Fruit fly (Drosophila melanogaster) whole organism, embryonic: ENCODE measurements around the gene lili.

Source experiments
- CG10209 ChIP-seq: fragments of 200-800 bp; sonication (Bioruptor generic); optimal IDR thresholded peaks from 3 replicates; lab custom pipeline; 2017; ENCODE audit warnings: missing biosample characterization, mild to moderate bottlenecking, missing genetic modification characterization, missing genetic modification reagents
- CG11695 ChIP-seq: fragments of 200-800 bp; sonication (Bioruptor generic); IDR thresholded peaks from 3 replicates; pipeline ENCODE4 v1.3.6; 2022; ENCODE audit warnings: missing biosample characterization, missing genetic modification characterization
- CG12391 ChIP-seq: fragments of 200-800 bp; sonication (Bioruptor generic); optimal IDR thresholded peaks from 3 replicates; lab custom pipeline; 2018; ENCODE audit warnings: missing biosample characterization, mild to moderate bottlenecking, missing genetic modification characterization, moderate library complexity
- CG13424 ChIP-seq: fragments of 200-800 bp; sonication (Bioruptor generic); optimal IDR thresholded peaks from 2 replicates; lab custom pipeline; 2019; ENCODE audit warnings: missing biosample characterization, mild to moderate bottlenecking, missing genetic modification characterization, moderate library complexity
- CG13775 ChIP-seq: fragments of 200-800 bp; sonication (Bioruptor generic); optimal IDR thresholded peaks from 3 replicates; lab custom pipeline; 2017; ENCODE audit warnings: missing biosample characterization, mild to moderate bottlenecking, missing genetic modification characterization
- CG1529 ChIP-seq: fragments of 200-800 bp; sonication (Bioruptor generic); optimal IDR thresholded peaks from 3 replicates; lab custom pipeline; 2018; ENCODE audit warnings: missing biosample characterization, missing genetic modification characterization
- CG15479 ChIP-seq: fragments of 200-800 bp; sonication (Bioruptor generic); optimal IDR thresholded peaks from 3 replicates; lab custom pipeline; 2019; ENCODE audit warnings: missing biosample characterization, mild to moderate bottlenecking, missing genetic modification characterization, moderate library complexity
- CG16779 ChIP-seq: fragments of 200-800 bp; sonication (Bioruptor generic); IDR thresholded peaks from 2 replicates; pipeline ENCODE4 v1.3.6; 2022; ENCODE audit warnings: missing biosample characterization, missing genetic modification characterization
- CG17912 ChIP-seq: fragments of 200-800 bp; sonication (Bioruptor generic); optimal IDR thresholded peaks from 2 replicates; lab custom pipeline; 2018; ENCODE audit warnings: missing biosample characterization, mild to moderate bottlenecking, missing genetic modification characterization
- CG2678 ChIP-seq: fragments of 200-800 bp; sonication (Bioruptor generic); optimal IDR thresholded peaks from 3 replicates; lab custom pipeline; 2019; ENCODE audit warnings: missing biosample characterization, mild to moderate bottlenecking, missing genetic modification characterization, moderate library complexity
- CG33557 ChIP-seq: fragments of 200-800 bp; sonication (Bioruptor generic); optimal IDR thresholded peaks from 2 replicates; lab custom pipeline; 2019; ENCODE audit warnings: missing biosample characterization, mild to moderate bottlenecking, missing genetic modification characterization, moderate library complexity
- CG6683 ChIP-seq: fragments of 200-800 bp; sonication (Bioruptor generic); optimal IDR thresholded peaks from 2 replicates; lab custom pipeline; 2017; ENCODE audit warnings: missing biosample characterization, mild to moderate bottlenecking, missing genetic modification characterization, missing genetic modification reagents
- CG6689 ChIP-seq: fragments of 200-800 bp; sonication (Bioruptor generic); IDR thresholded peaks from 2 replicates; pipeline ENCODE4 v1.3.6; 2022; ENCODE audit warnings: missing biosample characterization, missing genetic modification characterization
- CG8290 ChIP-seq, 3 experiments: fragments of 200-800 bp; sonication (Bioruptor generic); optimal IDR thresholded peaks; 2 replicates each; lab custom pipeline; 2016 to 2019; ENCODE audit warnings: missing biosample characterization in 3 of 3, missing genetic modification characterization in 3 of 3, mild to moderate bottlenecking in 2 of 3, moderate library complexity in 1 of 3
- CG9797 ChIP-seq: fragments of 200-800 bp; sonication (Bioruptor generic); optimal IDR thresholded peaks from 3 replicates; lab custom pipeline; 2018; ENCODE audit warnings: missing biosample characterization, mild to moderate bottlenecking, missing genetic modification characterization
- CHES-1-like ChIP-seq: fragments of 200-800 bp; sonication (Bioruptor generic); optimal IDR thresholded peaks from 2 replicates; lab custom pipeline; 2016; ENCODE audit warnings: missing biosample characterization, missing genetic modification characterization
- Doc2 ChIP-seq: fragments of 200-800 bp; sonication (Bioruptor generic); IDR thresholded peaks from 2 replicates; pipeline ENCODE4 v1.3.6; 2022; ENCODE audit warnings: missing biosample characterization, missing genetic modification characterization
- Drgx ChIP-seq: fragments of 200-800 bp; sonication (Bioruptor generic); IDR thresholded peaks from 2 replicates; pipeline ENCODE4 v1.3.6; 2022; ENCODE audit warnings: missing biosample characterization, missing genetic modification characterization
- E2f1 ChIP-seq: fragments of 200-800 bp; sonication (Bioruptor generic); IDR thresholded peaks from 2 replicates; pipeline ENCODE4 v1.3.6; 2022; ENCODE audit warnings: missing biosample characterization, missing genetic modification characterization
- Fer3 ChIP-seq: fragments of 200-800 bp; sonication (Bioruptor generic); optimal IDR thresholded peaks from 2 replicates; lab custom pipeline; 2018; ENCODE audit warnings: missing biosample characterization, mild to moderate bottlenecking, missing genetic modification characterization, moderate library complexity
- GATAe ChIP-seq: fragments of 200-800 bp; sonication (Bioruptor generic); conservative IDR thresholded peaks from 2 replicates; pipeline ENCODE4 v1.3.6; 2022; ENCODE audit warnings: missing biosample characterization, missing genetic modification characterization
- Hmx ChIP-seq: fragments of 200-800 bp; sonication (Bioruptor generic); optimal IDR thresholded peaks from 2 replicates; lab custom pipeline; 2016; ENCODE audit warnings: missing biosample characterization, missing genetic modification characterization
- MTF-1 ChIP-seq: fragments of 200-800 bp; sonication (Bioruptor generic); optimal IDR thresholded peaks from 2 replicates; lab custom pipeline; 2018; ENCODE audit warnings: missing biosample characterization, mild to moderate bottlenecking, missing genetic modification characterization, borderline replicate concordance
- Neu2 ChIP-seq: fragments of 200-800 bp; sonication (Bioruptor generic); optimal IDR thresholded peaks from 3 replicates; lab custom pipeline; 2016; ENCODE audit warnings: missing biosample characterization, missing genetic modification characterization, borderline replicate concordance
- Pdp1 ChIP-seq, 2 experiments: fragments of 200-800 bp; sonication (Bioruptor generic); optimal IDR thresholded peaks; 3 replicates each; lab custom pipeline; 2016; ENCODE audit warnings: missing biosample characterization in 2 of 2, missing genetic modification characterization in 2 of 2, mild to moderate bottlenecking in 1 of 2, moderate library complexity in 1 of 2
- Six4 ChIP-seq: fragments of 200-800 bp; sonication (Bioruptor generic); optimal IDR thresholded peaks from 2 replicates; lab custom pipeline; 2016; ENCODE audit warnings: missing biosample characterization, missing genetic modification characterization
- Spps ChIP-seq: fragments of 200-800 bp; sonication (Bioruptor generic); optimal IDR thresholded peaks from 2 replicates; lab custom pipeline; 2018; ENCODE audit warnings: missing biosample characterization, mild to moderate bottlenecking, missing genetic modification characterization
- Tbp ChIP-seq: fragments of >200 bp; optimal IDR thresholded peaks from 2 replicates; lab custom pipeline; 2018; ENCODE audit warnings: missing biosample characterization, missing genetic modification characterization
- Trl ChIP-seq, 3 experiments: fragments of >200 bp in 2 of 3; fragments of 200-800 bp in 1 of 3; sonication (Bioruptor generic) in 1 of 3; optimal IDR thresholded peaks; 2 replicates in 1 of 3; 3 replicates in 2 of 3; lab custom pipeline; 2016 to 2017; ENCODE audit warnings: missing biosample characterization in 1 of 3, missing genetic modification characterization in 1 of 3
- ara ChIP-seq: fragments of 200-800 bp; sonication (Bioruptor generic); IDR thresholded peaks from 2 replicates; pipeline ENCODE4 v1.3.6; 2022; ENCODE audit warnings: missing biosample characterization, missing genetic modification characterization
- chm ChIP-seq: fragments of 200-800 bp; sonication (Bioruptor generic); IDR thresholded peaks from 2 replicates; pipeline ENCODE4 v1.3.6; 2022; ENCODE audit warnings: missing biosample characterization, missing genetic modification characterization
- ci ChIP-seq: fragments of 200-800 bp; sonication (Bioruptor generic); IDR thresholded peaks from 3 replicates; pipeline ENCODE4 v1.3.6; 2022; ENCODE audit warnings: missing biosample characterization, missing genetic modification characterization
- dimm ChIP-seq: fragments of 200-800 bp; sonication (Bioruptor generic); IDR thresholded peaks from 2 replicates; pipeline ENCODE4 v1.3.6; 2022; ENCODE audit warnings: missing biosample characterization, missing genetic modification characterization
- fd3F ChIP-seq: fragments of 200-800 bp; sonication (Bioruptor generic); optimal IDR thresholded peaks from 2 replicates; lab custom pipeline; 2018; ENCODE audit warnings: missing biosample characterization, mild to moderate bottlenecking, missing genetic modification characterization, moderate library complexity
- h ChIP-seq: fragments of >200 bp; optimal IDR thresholded peaks from 2 replicates; lab custom pipeline; 2017
- hb ChIP-seq: fragments of 200-800 bp; sonication (Bioruptor generic); IDR thresholded peaks from 3 replicates; pipeline ENCODE4 v1.3.6; 2022; ENCODE audit warnings: missing biosample characterization, missing genetic modification characterization; ENCODE audit not compliant: partially characterized antibody
- jing ChIP-seq: fragments of 200-800 bp; sonication (Bioruptor generic); optimal IDR thresholded peaks from 2 replicates; lab custom pipeline; 2018; ENCODE audit warnings: missing biosample characterization, mild to moderate bottlenecking, missing genetic modification characterization
- kni ChIP-seq: fragments of 200-800 bp; sonication (Bioruptor generic); optimal IDR thresholded peaks from 3 replicates; lab custom pipeline; 2017; ENCODE audit warnings: mild to moderate bottlenecking, missing biosample characterization, missing genetic modification reagents, missing genetic modification characterization
- lola ChIP-seq, 3 experiments: fragments of >200 bp in 2 of 3; fragments of 200-800 bp in 1 of 3; sonication (Bioruptor generic) in 1 of 3; optimal IDR thresholded peaks; 2 replicates each; lab custom pipeline; 2017 to 2019; ENCODE audit warnings: missing biosample characterization in 3 of 3, missing genetic modification characterization in 3 of 3, mild to moderate bottlenecking in 1 of 3, moderate library complexity in 1 of 3
- nerfin-1 ChIP-seq: fragments of 200-800 bp; sonication (Bioruptor generic); optimal IDR thresholded peaks from 3 replicates; lab custom pipeline; 2019; ENCODE audit warnings: missing biosample characterization, mild to moderate bottlenecking, missing genetic modification characterization, moderate library complexity
- org-1 ChIP-seq: fragments of 200-800 bp; sonication (Bioruptor generic); optimal IDR thresholded peaks from 2 replicates; lab custom pipeline; 2017; ENCODE audit warnings: missing biosample characterization, missing genetic modification characterization
- peb ChIP-seq: fragments of 200-800 bp; sonication (Bioruptor generic); IDR thresholded peaks from 2 replicates; pipeline ENCODE4 v1.3.6; 2022; ENCODE audit warnings: missing biosample characterization, missing genetic modification characterization
- rib ChIP-seq: fragments of 200-800 bp; sonication (Bioruptor generic); IDR thresholded peaks from 2 replicates; pipeline ENCODE4 v1.3.6; 2022; ENCODE audit warnings: missing biosample characterization, missing genetic modification characterization
- row ChIP-seq: fragments of 200-800 bp; sonication (Bioruptor generic); IDR thresholded peaks from 3 replicates; pipeline ENCODE4 v1.3.6; 2022; ENCODE audit warnings: missing biosample characterization, missing genetic modification characterization
- slou ChIP-seq: fragments of 200-800 bp; sonication (Bioruptor generic); optimal IDR thresholded peaks from 3 replicates; lab custom pipeline; 2016; ENCODE audit warnings: missing biosample characterization, missing genetic modification characterization
- sr ChIP-seq: fragments of 200-800 bp; sonication (Bioruptor generic); IDR thresholded peaks from 3 replicates; pipeline ENCODE4 v1.3.6; 2022; ENCODE audit warnings: missing biosample characterization, missing genetic modification characterization
- unc-4 ChIP-seq: fragments of 200-800 bp; sonication (Bioruptor generic); IDR thresholded peaks from 2 replicates; pipeline ENCODE4 v1.3.6; 2022; ENCODE audit warnings: missing biosample characterization, missing genetic modification characterization; ENCODE audit not compliant: partially characterized antibody

lili gene

dm6 chr3R:24768538-24769401, 45.0 kb downstream of the lili start, which contains the start of gene CG13631 (continued):
- no peak for TF ChIP-seq Neu2
- TF ChIP-seq CG13424 (tag; lab: Kevin White, UChicago), result peak; percentile 97
- no peak for TF ChIP-seq unc-4 (GFP tag; lab: Robert Waterston, UW)
- TF ChIP-seq CG1529 (GFP tag; lab: Kevin White, UChicago), result peak; percentile 98
- peak; percentile 53 for TF ChIP-seq MTF-1 (GFP tag; lab: Kevin White, UChicago)
- TF ChIP-seq CG6689 (GFP tag; lab: Robert Waterston, UW), result peak; percentile 96
- peak; percentile 94 for TF ChIP-seq CG12391
- TF ChIP-seq Trl (optimal IDR thresholded peaks at IDR 0.05; lab: Kevin White, UChicago), result peak; percentile 66 to 67
- peak; percentile 93 for TF ChIP-seq Trl (GFP tag; optimal IDR thresholded peaks at IDR 0.05; lab: Kevin White, UChicago)
- TF ChIP-seq rib (GFP tag; lab: Robert Waterston, UW), result no peak
- TF ChIP-seq Fer3, result peak; percentile 73
- TF ChIP-seq chm (GFP tag; lab: Robert Waterston, UW), result peak; percentile 68; the same call in 1 of the 2 replicates
- TF ChIP-seq peb, result peak; percentile 95
- TF ChIP-seq lola (GFP tag; optimal IDR thresholded peaks at IDR 0.05; lab: Kevin White, UChicago), result peak in 1 of 3 experiments; percentile 96
- peak; percentile 49; the same call in 1 of the 3 replicates for TF ChIP-seq sr (GFP tag; lab: Robert Waterston, UW)
- peak; percentile 79 for TF ChIP-seq CG33557 (GFP tag; lab: Kevin White, UChicago)
- peak; percentile 89 for TF ChIP-seq CG8290 (GFP tag; optimal IDR thresholded peaks at IDR 0.05; lab: Kevin White, UChicago)
- peak; percentile 17 to 90 for TF ChIP-seq CG8290 (tag; optimal IDR thresholded peaks at IDR 0.05; lab: Kevin White, UChicago)
- TF ChIP-seq fd3F, result no peak
- TF ChIP-seq Doc2 (GFP tag; lab: Robert Waterston, UW), result peak; percentile 69
- TF ChIP-seq h, result no peak
- TF ChIP-seq CG15479 (GFP tag; lab: Kevin White, UChicago), result no peak
- TF ChIP-seq Drgx, result peak; percentile 97
- no peak for TF ChIP-seq hb (GFP tag; lab: Robert Waterston, UW)
- peak; percentile 74 for TF ChIP-seq slou (GFP tag; lab: Kevin White, UChicago)
- TF ChIP-seq CG16779 (GFP tag; lab: Robert Waterston, UW), result no peak
- TF ChIP-seq CHES-1-like (GFP tag; lab: Kevin White, UChicago), result peak; percentile 84
- TF ChIP-seq Pdp1 (GFP tag; optimal IDR thresholded peaks at IDR 0.05; lab: Kevin White, UChicago), result peak; percentile 95 to 96
- TF ChIP-seq row, result peak; percentile 94
- peak; percentile 96 for TF ChIP-seq Six4 (GFP tag; lab: Kevin White, UChicago)
- TF ChIP-seq dimm (GFP tag; lab: Robert Waterston, UW), result peak; percentile 84; the same call in 1 of the 2 replicates
- TF ChIP-seq Hmx (GFP tag; lab: Kevin White, UChicago), result peak; percentile 59
- peak; percentile 96 for TF ChIP-seq CG2678
- TF ChIP-seq kni (GFP tag; lab: Kevin White, UChicago), result peak; percentile 86
- TF ChIP-seq nerfin-1 (tag; lab: Kevin White, UChicago), result peak; percentile 96
- TF ChIP-seq CG13775 (GFP tag; lab: Kevin White, UChicago), result peak; percentile 90
- TF ChIP-seq GATAe (GFP tag; lab: Robert Waterston, UW), result no peak
- peak; percentile 89 for TF ChIP-seq CG11695
- TF ChIP-seq org-1 (GFP tag; lab: Kevin White, UChicago), result peak; percentile 92
- TF ChIP-seq CG9797, result peak; percentile 32
- peak; percentile 94 for TF ChIP-seq jing (GFP tag; lab: Kevin White, UChicago)
- peak; percentile 50 for TF ChIP-seq CG17912 (GFP tag; lab: Kevin White, UChicago)
- TF ChIP-seq Tbp (GFP tag; lab: Kevin White, UChicago), result no peak
- peak; percentile 95 for TF ChIP-seq ci (GFP tag; lab: Robert Waterston, UW)
- TF ChIP-seq CG6683 (GFP tag; lab: Kevin White, UChicago), result peak; percentile 71
- TF ChIP-seq E2f1, result peak; percentile 91
- TF ChIP-seq CG10209, result peak; percentile 93
- peak; percentile 94 for TF ChIP-seq ara (GFP tag; lab: Robert Waterston, UW)
- TF ChIP-seq Spps (tag; lab: Kevin White, UChicago), result peak; percentile 95
